Fruit fly (Drosophila melanogaster) whole organism, embryonic: Measurements from ENCODE around the gene CG15394.

Experiments
- Ada2b ChIP-seq: fragments of 200-800 bp; sonication (Bioruptor generic); IDR thresholded peaks from 2 replicates; pipeline ENCODE4 v1.3.6; 2022; ENCODE audit warnings: missing biosample characterization, missing genetic modification characterization
- Atf-2 ChIP-seq: fragments of 200-800 bp; sonication (Bioruptor generic); optimal IDR thresholded peaks from 2 replicates; lab custom pipeline; 2016; ENCODE audit warnings: missing biosample characterization, missing genetic modification characterization
- CG10366 ChIP-seq: fragments of 200-800 bp; sonication (Bioruptor generic); IDR thresholded peaks from 2 replicates; pipeline ENCODE4 v1.3.6; 2022; ENCODE audit warnings: missing biosample characterization, missing genetic modification characterization
- CG10565 ChIP-seq: fragments of 200-800 bp; sonication (Bioruptor generic); optimal IDR thresholded peaks from 3 replicates; lab custom pipeline; 2016; ENCODE audit warnings: missing biosample characterization, mild to moderate bottlenecking, missing genetic modification characterization
- CG12659 ChIP-seq: fragments of 200-800 bp; sonication (Bioruptor generic); optimal IDR thresholded peaks from 3 replicates; lab custom pipeline; 2017; ENCODE audit warnings: mild to moderate bottlenecking, missing biosample characterization, missing genetic modification reagents, missing genetic modification characterization
- CG13287 ChIP-seq: fragments of 200-800 bp; sonication (Bioruptor generic); IDR thresholded peaks from 2 replicates; pipeline ENCODE4 v1.3.6; 2022; ENCODE audit warnings: missing biosample characterization, missing genetic modification characterization; ENCODE audit not compliant: partially characterized antibody
- CG14050 ChIP-seq: fragments of 200-800 bp; sonication (Bioruptor generic); IDR thresholded peaks from 3 replicates; pipeline ENCODE4 v1.3.6; 2022; ENCODE audit warnings: missing biosample characterization, missing genetic modification characterization
- CG14965 ChIP-seq: fragments of 200-800 bp; sonication (Bioruptor generic); optimal IDR thresholded peaks from 2 replicates; lab custom pipeline; 2016; ENCODE audit warnings: missing biosample characterization, missing genetic modification characterization, borderline replicate concordance
- CG15514 ChIP-seq: fragments of 200-800 bp; sonication (Bioruptor generic); optimal IDR thresholded peaks from 3 replicates; lab custom pipeline; 2017; ENCODE audit warnings: missing biosample characterization, missing genetic modification characterization, mild to moderate bottlenecking, moderate library complexity, missing genetic modification reagents
- CG17612 ChIP-seq: fragments of 200-800 bp; sonication (Bioruptor generic); IDR thresholded peaks from 2 replicates; pipeline ENCODE4 v1.3.6; 2022; ENCODE audit warnings: missing biosample characterization, missing genetic modification characterization
- CG31365 ChIP-seq: fragments of 200-800 bp; sonication (Bioruptor generic); optimal IDR thresholded peaks from 2 replicates; lab custom pipeline; 2018; ENCODE audit warnings: missing biosample characterization, mild to moderate bottlenecking, missing genetic modification characterization
- CG33213 ChIP-seq: fragments of 200-800 bp; sonication (Bioruptor generic); optimal IDR thresholded peaks from 3 replicates; lab custom pipeline; 2016; ENCODE audit warnings: missing biosample characterization, missing genetic modification characterization
- CG34376 ChIP-seq: fragments of 200-800 bp; sonication (Bioruptor generic); optimal IDR thresholded peaks from 2 replicates; lab custom pipeline; 2018; ENCODE audit warnings: missing biosample characterization, mild to moderate bottlenecking, missing genetic modification characterization
- CG6272 ChIP-seq: fragments of 200-800 bp; sonication (Bioruptor generic); IDR thresholded peaks from 2 replicates; pipeline ENCODE4 v1.3.6; 2022; ENCODE audit warnings: missing biosample characterization, missing genetic modification characterization
- CG7357 ChIP-seq: fragments of 200-800 bp; sonication (Bioruptor generic); IDR thresholded peaks from 3 replicates; pipeline ENCODE4 v1.3.6; 2022; ENCODE audit warnings: missing biosample characterization, missing genetic modification characterization
- CG7987 ChIP-seq: fragments of 200-800 bp; sonication (Bioruptor generic); optimal IDR thresholded peaks from 2 replicates; lab custom pipeline; 2018; ENCODE audit warnings: missing biosample characterization, mild to moderate bottlenecking, missing genetic modification characterization, moderate library complexity
- CG8089 ChIP-seq: fragments of 200-800 bp; sonication (Bioruptor generic); optimal IDR thresholded peaks from 3 replicates; lab custom pipeline; 2016; ENCODE audit warnings: missing biosample characterization, missing genetic modification characterization
- CG8281 ChIP-seq: fragments of 200-800 bp; sonication (Bioruptor generic); optimal IDR thresholded peaks from 2 replicates; lab custom pipeline; 2018; ENCODE audit warnings: missing biosample characterization, mild to moderate bottlenecking, missing genetic modification characterization, moderate library complexity
- D19B ChIP-seq: fragments of 200-800 bp; sonication (Bioruptor generic); optimal IDR thresholded peaks from 2 replicates; lab custom pipeline; 2017; ENCODE audit warnings: missing biosample characterization, mild to moderate bottlenecking, missing genetic modification characterization
- ERR ChIP-seq: fragments of 200-800 bp; sonication (Bioruptor generic); optimal IDR thresholded peaks from 2 replicates; lab custom pipeline; 2016; ENCODE audit warnings: missing biosample characterization, missing genetic modification characterization
- Fer1 ChIP-seq: fragments of 200-800 bp; sonication (Bioruptor generic); optimal IDR thresholded peaks from 2 replicates; lab custom pipeline; 2017; ENCODE audit warnings: missing biosample characterization, mild to moderate bottlenecking, missing genetic modification characterization
- HLHmδ ChIP-seq: fragments of 200-800 bp; sonication (Bioruptor generic); optimal IDR thresholded peaks from 2 replicates; lab custom pipeline; 2018; ENCODE audit warnings: missing biosample characterization, mild to moderate bottlenecking, missing genetic modification characterization, moderate library complexity
- HmgD ChIP-seq: fragments of 200-800 bp; sonication (Bioruptor generic); optimal IDR thresholded peaks from 3 replicates; lab custom pipeline; 2016; ENCODE audit warnings: missing biosample characterization, missing genetic modification characterization
- Lhr ChIP-seq: fragments of 200-800 bp; sonication (Bioruptor generic); optimal IDR thresholded peaks from 3 replicates; lab custom pipeline; 2017; ENCODE audit warnings: mild to moderate bottlenecking, missing biosample characterization, missing genetic modification reagents, missing genetic modification characterization
- Lim3 ChIP-seq: fragments of 200-800 bp; sonication (Bioruptor generic); IDR thresholded peaks from 2 replicates; pipeline ENCODE4 v1.3.6; 2022; ENCODE audit warnings: missing biosample characterization, missing genetic modification characterization
- Lpt ChIP-seq: fragments of >200 bp; optimal IDR thresholded peaks from 2 replicates; lab custom pipeline; 2018; ENCODE audit warnings: missing biosample characterization, missing genetic modification characterization
- Meics ChIP-seq: fragments of 200-800 bp; sonication (Bioruptor generic); optimal IDR thresholded peaks from 2 replicates; lab custom pipeline; 2017; ENCODE audit warnings: missing biosample characterization, mild to moderate bottlenecking, missing genetic modification characterization
- Poxn ChIP-seq: fragments of 200-800 bp; sonication (Bioruptor generic); IDR thresholded peaks from 2 replicates; pipeline ENCODE4 v1.3.6; 2022; ENCODE audit warnings: missing biosample characterization, missing genetic modification characterization
- Rfx ChIP-seq: fragments of 200-800 bp; sonication (Bioruptor generic); IDR thresholded peaks from 2 replicates; pipeline ENCODE4 v1.3.6; 2022; ENCODE audit warnings: missing biosample characterization, missing genetic modification characterization
- Vsx1 ChIP-seq: fragments of 200-800 bp; sonication (Bioruptor generic); optimal IDR thresholded peaks from 2 replicates; lab custom pipeline; 2017; ENCODE audit warnings: missing biosample characterization, mild to moderate bottlenecking, missing genetic modification characterization, missing genetic modification reagents
- ac ChIP-seq: fragments of 200-800 bp; sonication (Bioruptor generic); optimal IDR thresholded peaks from 3 replicates; lab custom pipeline; 2017; ENCODE audit warnings: missing biosample characterization, mild to moderate bottlenecking, missing genetic modification characterization
- bbx ChIP-seq: fragments of 200-800 bp; sonication (Bioruptor generic); IDR thresholded peaks from 2 replicates; pipeline ENCODE4 v1.3.6; 2022; ENCODE audit warnings: missing biosample characterization, missing genetic modification characterization; ENCODE audit not compliant: partially characterized antibody
- bcd ChIP-seq: fragments of 200-800 bp; sonication (Bioruptor generic); optimal IDR thresholded peaks from 2 replicates; lab custom pipeline; 2017; ENCODE audit warnings: missing biosample characterization, mild to moderate bottlenecking, missing genetic modification characterization
- bsh ChIP-seq, 2 experiments: fragments of 200-800 bp; sonication (Bioruptor generic); optimal IDR thresholded peaks; 2 replicates each; lab custom pipeline; 2017 to 2018; ENCODE audit warnings: mild to moderate bottlenecking in 2 of 2, missing biosample characterization in 2 of 2, missing genetic modification characterization in 2 of 2, moderate library complexity in 1 of 2
- cg ChIP-seq: fragments of 200-800 bp; sonication (Bioruptor generic); optimal IDR thresholded peaks from 3 replicates; lab custom pipeline; 2019; ENCODE audit warnings: missing biosample characterization, mild to moderate bottlenecking, missing genetic modification characterization, moderate library complexity
- en ChIP-seq: fragments of 200-800 bp; sonication (Bioruptor generic); optimal IDR thresholded peaks from 2 replicates; lab custom pipeline; 2016; ENCODE audit warnings: missing biosample characterization, missing genetic modification characterization
- inv ChIP-seq: fragments of 200-800 bp; sonication (Bioruptor generic); IDR thresholded peaks from 2 replicates; pipeline ENCODE4 v1.3.6; 2022; ENCODE audit warnings: missing biosample characterization, missing genetic modification characterization; ENCODE audit not compliant: partially characterized antibody
- lola ChIP-seq, 3 experiments: fragments of >200 bp in 2 of 3; fragments of 200-800 bp in 1 of 3; sonication (Bioruptor generic) in 1 of 3; optimal IDR thresholded peaks; 2 replicates each; lab custom pipeline; 2017 to 2019; ENCODE audit warnings: missing biosample characterization in 3 of 3, missing genetic modification characterization in 3 of 3, mild to moderate bottlenecking in 1 of 3, moderate library complexity in 1 of 3
- luna ChIP-seq: fragments of 200-800 bp; sonication (Bioruptor generic); optimal IDR thresholded peaks from 2 replicates; lab custom pipeline; 2016; ENCODE audit warnings: missing biosample characterization, missing genetic modification characterization
- nerfin-1 ChIP-seq: fragments of 200-800 bp; sonication (Bioruptor generic); optimal IDR thresholded peaks from 3 replicates; lab custom pipeline; 2019; ENCODE audit warnings: missing biosample characterization, mild to moderate bottlenecking, missing genetic modification characterization, moderate library complexity
- nmo ChIP-seq: fragments of 200-800 bp; sonication (Bioruptor generic); optimal IDR thresholded peaks from 2 replicates; lab custom pipeline; 2018; ENCODE audit warnings: missing biosample characterization, mild to moderate bottlenecking, missing genetic modification characterization, moderate library complexity
- otp ChIP-seq: fragments of 200-800 bp; sonication (Bioruptor generic); IDR thresholded peaks from 3 replicates; pipeline ENCODE4, ENCODE4 v1.3.6; 2022; ENCODE audit warnings: missing biosample characterization, missing genetic modification characterization
- pita ChIP-seq: fragments of 200-800 bp; sonication (Bioruptor generic); optimal IDR thresholded peaks from 2 replicates; lab custom pipeline; 2017; ENCODE audit warnings: missing biosample characterization, mild to moderate bottlenecking, missing genetic modification characterization
- prd ChIP-seq, 3 experiments: fragments of >200 bp in 2 of 3; fragments of 200-800 bp in 1 of 3; sonication (Bioruptor generic) in 1 of 3; optimal IDR thresholded peaks in 2 of 3; IDR thresholded peaks in 1 of 3; 2 replicates in 2 of 3; 3 replicates in 1 of 3; pipeline versions ENCODE4 v1.3.6 to Lab custom; 2017 to 2022; ENCODE audit warnings: missing biosample characterization in 1 of 3, missing genetic modification characterization in 1 of 3
- pros ChIP-seq: fragments of 200-800 bp; sonication (Bioruptor generic); optimal IDR thresholded peaks from 3 replicates; lab custom pipeline; 2019; ENCODE audit warnings: missing biosample characterization, mild to moderate bottlenecking, missing genetic modification characterization, moderate library complexity
- salm ChIP-seq: fragments of 200-800 bp; sonication (Bioruptor generic); optimal IDR thresholded peaks from 2 replicates; lab custom pipeline; 2018; ENCODE audit warnings: missing biosample characterization, mild to moderate bottlenecking, missing genetic modification characterization
- sisA ChIP-seq: fragments of 200-800 bp; sonication (Bioruptor generic); IDR thresholded peaks from 2 replicates; pipeline ENCODE4 v1.3.6; 2022; ENCODE audit warnings: missing biosample characterization, missing genetic modification characterization
- so ChIP-seq: fragments of 200-800 bp; sonication (Bioruptor generic); IDR thresholded peaks from 3 replicates; pipeline ENCODE4 v1.3.6; 2022; ENCODE audit warnings: missing biosample characterization, missing genetic modification characterization
- vnd ChIP-seq: fragments of 200-800 bp; sonication (Bioruptor generic); IDR thresholded peaks from 3 replicates; pipeline ENCODE4 v1.3.6; 2022; ENCODE audit warnings: missing biosample characterization, missing genetic modification characterization; ENCODE audit not compliant: partially characterized antibody
- zfh2 ChIP-seq: fragments of 200-800 bp; sonication (Bioruptor generic); optimal IDR thresholded peaks from 2 replicates; lab custom pipeline; 2016; ENCODE audit warnings: missing biosample characterization, missing genetic modification characterization

Gene CG15394

DNA sequence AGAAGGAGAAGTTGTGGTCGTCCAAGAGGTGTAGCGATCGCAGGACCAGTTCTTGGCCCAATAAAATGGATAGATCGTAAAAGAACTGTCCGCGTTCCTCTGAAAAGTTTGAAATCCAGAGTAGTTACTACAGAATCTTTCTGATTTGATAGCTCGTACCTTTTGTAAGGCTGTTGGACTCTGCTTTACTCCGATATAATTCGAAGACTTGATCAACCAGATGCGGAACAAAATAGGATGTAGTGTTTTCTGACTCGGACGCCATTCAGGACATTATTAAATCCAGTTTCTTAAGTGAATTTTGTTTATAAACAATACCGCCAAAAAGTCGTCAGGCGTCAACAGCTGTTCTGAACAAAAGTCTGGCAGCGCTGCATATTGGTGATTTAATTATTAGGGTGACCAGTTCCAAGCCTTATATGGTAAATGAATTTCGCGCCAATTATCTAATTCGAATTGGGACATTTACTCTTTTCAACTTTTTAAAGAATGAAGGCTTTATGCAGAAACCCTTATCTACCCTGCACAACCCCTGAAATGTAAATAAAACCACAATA, 16.9 kb upstream of the CG15394 start, which contains the start of the genes Rad1 and Sws1 (continued):
- TF ChIP-seq CG7357: no peak
- TF ChIP-seq Poxn (GFP tag; lab: Robert Waterston, UW): no peak
- TF ChIP-seq prd (optimal IDR thresholded peaks at IDR 0.05; lab: Kevin White, UChicago): no peak
- TF ChIP-seq prd (GFP tag; IDR thresholded peaks at IDR 0.05; lab: Robert Waterston, UW): no peak
- peak; percentile 35; the same call in 1 of the 2 replicates for TF ChIP-seq CG13287 (GFP tag; lab: Robert Waterston, UW)
- TF ChIP-seq CG34376 (GFP tag; lab: Kevin White, UChicago): no peak
- TF ChIP-seq otp (GFP tag; lab: Robert Waterston, UW): no peak
- TF ChIP-seq CG10565: no peak
- no peak for TF ChIP-seq bsh (GFP tag; optimal IDR thresholded peaks at IDR 0.05; lab: Kevin White, UChicago)
- no peak for TF ChIP-seq luna (GFP tag; lab: Kevin White, UChicago)
- TF ChIP-seq CG6272 (GFP tag; lab: Robert Waterston, UW): no peak
- no peak for TF ChIP-seq CG8089
- no peak for TF ChIP-seq zfh2 (GFP tag; lab: Kevin White, UChicago)
- TF ChIP-seq Lpt (GFP tag; lab: Kevin White, UChicago): no peak
- no peak for TF ChIP-seq pros (GFP tag; lab: Kevin White, UChicago)
- TF ChIP-seq so (GFP tag; lab: Robert Waterston, UW): no peak
- no peak for TF ChIP-seq Rfx
- TF ChIP-seq CG10366: no peak
- no peak for TF ChIP-seq Vsx1 (GFP tag; lab: Kevin White, UChicago)
- no peak for TF ChIP-seq HmgD
- no peak for TF ChIP-seq en (GFP tag; lab: Kevin White, UChicago)
- no peak for TF ChIP-seq Fer1 (GFP tag; lab: Kevin White, UChicago)
- no peak for TF ChIP-seq CG14965 (GFP tag; lab: Kevin White, UChicago)
- no peak for TF ChIP-seq Atf-2 (GFP tag; lab: Kevin White, UChicago)
- TF ChIP-seq sisA (GFP tag; lab: Robert Waterston, UW): no peak
- TF ChIP-seq Meics (GFP tag; lab: Kevin White, UChicago): no peak
- no peak for TF ChIP-seq vnd (GFP tag; lab: Robert Waterston, UW)
- no peak for TF ChIP-seq HLHmδ (GFP tag; lab: Kevin White, UChicago)
- no peak for TF ChIP-seq CG17612 (GFP tag; lab: Robert Waterston, UW)
- no peak for TF ChIP-seq Lim3 (GFP tag; lab: Robert Waterston, UW)
- no peak for TF ChIP-seq bcd (GFP tag; lab: Kevin White, UChicago)
- no peak for TF ChIP-seq pita (GFP tag; lab: Kevin White, UChicago)
- TF ChIP-seq CG14050 (GFP tag; lab: Robert Waterston, UW): no peak
- no peak for TF ChIP-seq CG12659
- TF ChIP-seq lola (GFP tag; optimal IDR thresholded peaks at IDR 0.05; lab: Kevin White, UChicago): no peak
- TF ChIP-seq bbx: no peak; the same call in 1 of the 2 replicates
- no peak for TF ChIP-seq salm (tag; lab: Kevin White, UChicago)
- TF ChIP-seq CG8281: no peak
- no peak for TF ChIP-seq inv
- TF ChIP-seq CG31365 (tag; lab: Kevin White, UChicago): no peak
- no peak for TF ChIP-seq nerfin-1 (tag; lab: Kevin White, UChicago)
- no peak for TF ChIP-seq ac
- no peak for TF ChIP-seq ERR (GFP tag; lab: Kevin White, UChicago)
- TF ChIP-seq cg (GFP tag; lab: Kevin White, UChicago): no peak
- no peak for TF ChIP-seq CG7987 (GFP tag; lab: Kevin White, UChicago)
- TF ChIP-seq Ada2b (GFP tag; lab: Robert Waterston, UW): no peak
- no peak for TF ChIP-seq D19B (GFP tag; lab: Kevin White, UChicago)
- no peak for TF ChIP-seq Lhr (GFP tag; lab: Kevin White, UChicago)
- TF ChIP-seq nmo: no peak
- TF ChIP-seq CG33213 (GFP tag; lab: Kevin White, UChicago): no peak
- peak; percentile 65 for TF ChIP-seq CG15514 (GFP tag; lab: Kevin White, UChicago)
